Worm (Caenorhabditis elegans): Measurements from ENCODE around the gene srbc-63.

srbc-63 gene

ce11 chrV:15442384-15442783, 29.9 kb upstream of the srbc-63 start:
- TF ChIP-seq hmg-11 (tag; optimal IDR thresholded peaks at IDR 0.05), result no peak
- peak; percentile 62 for TF ChIP-seq nfya-1 (tag; optimal IDR thresholded peaks at IDR 0.05; ENCODE audit: insufficient read depth)
- TF ChIP-seq nhr-12 (tag; optimal IDR thresholded peaks at IDR 0.05), result no peak

- TF ChIP-seq elt-2 (tag; optimal IDR thresholded peaks at IDR 0.05) (peak; percentile 90), fos-1 (tag; optimal IDR thresholded peaks at IDR 0.05) (no peak), jun-1 (tag; optimal IDR thresholded peaks at IDR 0.05) (peak; percentile 46), ceh-16 (tag; optimal IDR thresholded peaks at IDR 0.05) (no peak), pqm-1 (tag; optimal IDR thresholded peaks at IDR 0.05) (peak; percentile 98)
These were observed 23.6 kb upstream of the srbc-63 start for ce11 chrV:15436133-15436532.

ce11 chrV:15434647-15435046, 22.1 kb upstream of the srbc-63 start:
- no peak for TF ChIP-seq lin-39 (tag; optimal IDR thresholded peaks at IDR 0.05)
- TF ChIP-seq eor-1 (tag; optimal IDR thresholded peaks at IDR 0.05), result no peak
- peak; percentile 39 for TF ChIP-seq pha-4 (tag; optimal IDR thresholded peaks at IDR 0.05)
- TF ChIP-seq elt-2 (tag; optimal IDR thresholded peaks at IDR 0.05), result peak; percentile 37
- TF ChIP-seq ceh-9 (tag; optimal IDR thresholded peaks at IDR 0.05), result no peak
- no peak for TF ChIP-seq daf-12 (tag; optimal IDR thresholded peaks at IDR 0.05)
- peak; percentile 62 for TF ChIP-seq pqm-1 (tag; optimal IDR thresholded peaks at IDR 0.05)

- TF ChIP-seq ztf-11 (tag; optimal IDR thresholded peaks at IDR 0.05) (no peak), nhr-43 (tag; optimal IDR thresholded peaks at IDR 0.05; ENCODE audit: poor library complexity, severe bottlenecking) (no peak), elt-2 (tag; optimal IDR thresholded peaks at IDR 0.05) (peak; percentile 56), aly-2 (tag; optimal IDR thresholded peaks at IDR 0.05) (no peak), pha-4 (tag; optimal IDR thresholded peaks at IDR 0.05) (peak; percentile 90), skn-1 (tag; optimal IDR thresholded peaks at IDR 0.05) (no peak), ceh-9 (tag; optimal IDR thresholded peaks at IDR 0.05) (no peak), nhr-237 (tag; optimal IDR thresholded peaks at IDR 0.05) (no peak), unc-62 (GFP tag; optimal IDR thresholded peaks at IDR 0.05) (no peak), pqm-1 (tag; optimal IDR thresholded peaks at IDR 0.05) (peak; percentile 86)
These were observed 19.9 kb upstream of the srbc-63 start, which contains the start of gene T26H5.8 for ce11 chrV:15432457-15432856. T26H5.8 (minus strand) TSS chrV:15432726.

- TF ChIP-seq nhr-11 (tag; optimal IDR thresholded peaks at IDR 0.05) (no peak), nhr-25 (tag; optimal IDR thresholded peaks at IDR 0.05) (no peak), ceh-16 (tag; optimal IDR thresholded peaks at IDR 0.05) (no peak), ceh-28 (tag; optimal IDR thresholded peaks at IDR 0.05) (no peak), nhr-28 (tag; optimal IDR thresholded peaks at IDR 0.05) (no peak), fkh-2 (tag; optimal IDR thresholded peaks at IDR 0.05) (no peak), unc-39 (tag; optimal IDR thresholded peaks at IDR 0.05) (no peak), ceh-9 (tag; optimal IDR thresholded peaks at IDR 0.05) (no peak), aly-2 (tag; optimal IDR thresholded peaks at IDR 0.05) (no peak), egl-5 (tag; optimal IDR thresholded peaks at IDR 0.05) (no peak), egl-27 (tag; optimal IDR thresholded peaks at IDR 0.05) (no peak), jun-1 (tag; optimal IDR thresholded peaks at IDR 0.05) (no peak), elt-2 (tag; optimal IDR thresholded peaks at IDR 0.05) (no peak), lsy-12 (tag; optimal IDR thresholded peaks at IDR 0.05) (no peak), pqm-1 (tag; optimal IDR thresholded peaks at IDR 0.05) (no peak), elt-1 (tag; optimal IDR thresholded peaks at IDR 0.05) (no peak), daf-12 (tag; optimal IDR thresholded peaks at IDR 0.05) (no peak), ztf-4 (tag; optimal IDR thresholded peaks at IDR 0.05) (no peak), ama-1 (optimal IDR thresholded peaks at IDR 0.05) (no peak)
These were observed 19.0 kb upstream of the srbc-63 start for ce11 chrV:15431322-15432052.

ce11 chrV:15426944-15427343, 14.4 kb upstream of the srbc-63 start, which contains the start of gene fbxa-209:
fbxa-209 (minus strand) TSS chrV:15427044.
- TF ChIP-seq pqm-1 (tag; optimal IDR thresholded peaks at IDR 0.05) (no peak), elt-2 (tag; optimal IDR thresholded peaks at IDR 0.05) (no peak), nhr-237 (tag; optimal IDR thresholded peaks at IDR 0.05) (no peak), elt-3 (tag; optimal IDR thresholded peaks at IDR 0.05) (no peak), ztf-4 (tag; optimal IDR thresholded peaks at IDR 0.05) (no peak), snpc-4 (tag; optimal IDR thresholded peaks at IDR 0.05) (no peak), nhr-43 (tag; optimal IDR thresholded peaks at IDR 0.05; ENCODE audit: poor library complexity, severe bottlenecking) (no peak), nhr-11 (tag; optimal IDR thresholded peaks at IDR 0.05) (no peak), ZK546.5 (tag; optimal IDR thresholded peaks at IDR 0.05) (no peak), tbx-2 (tag; optimal IDR thresholded peaks at IDR 0.05) (no peak), nhr-76 (tag; optimal IDR thresholded peaks at IDR 0.05) (no peak), lsy-12 (tag; optimal IDR thresholded peaks at IDR 0.05) (no peak), ceh-9 (tag; optimal IDR thresholded peaks at IDR 0.05) (no peak)

Data from whole organism, L3 larva.